Fruit fly (Drosophila melanogaster) whole organism: ENCODE measurements around the gene Msp300.

Source experiments
- EcR ChIP-seq, 2 experiments: fragments of >200 bp; optimal IDR thresholded peaks; 2 replicates each; lab custom pipeline; 2017; ENCODE audit warnings: missing biosample characterization in 2 of 2, missing genetic modification characterization in 2 of 2, missing genetic modification reagents in 2 of 2
- pan ChIP-seq: fragments of >200 bp; optimal IDR thresholded peaks from 2 replicates; lab custom pipeline; 2017
- usp ChIP-seq: fragments of >200 bp; optimal IDR thresholded peaks from 2 replicates; lab custom pipeline; 2017; ENCODE audit warnings: missing biosample characterization, missing genetic modification characterization, mixed read lengths

DNA sequence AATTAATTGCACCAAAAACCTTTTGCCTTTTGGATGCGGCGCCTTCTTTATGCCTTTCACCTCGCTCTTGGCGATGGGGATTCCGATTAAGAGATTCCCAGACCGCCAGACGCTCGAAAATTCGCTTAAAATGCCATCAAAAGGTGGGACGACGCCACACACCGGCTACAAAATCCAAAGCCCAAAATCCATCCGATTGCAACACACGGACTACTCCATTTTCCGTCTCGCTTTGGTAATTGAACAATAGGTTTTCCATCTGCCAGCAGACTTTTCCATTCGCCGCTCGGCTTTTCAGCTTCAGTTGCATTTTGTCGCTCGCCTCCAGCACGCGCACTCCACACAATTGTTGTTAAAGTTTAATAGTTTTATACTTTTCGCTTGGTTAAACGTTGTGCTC is 40.2 kb upstream of the Msp300 start, which contains the start of gene qtc:
- TF ChIP-seq EcR (GFP tag; optimal IDR thresholded peaks at IDR 0.05; lab: Kevin White, UChicago): no peak
- no peak for TF ChIP-seq usp (GFP tag; lab: Kevin White, UChicago)
- no peak for TF ChIP-seq pan
